Fruit fly (Drosophila melanogaster) whole organism, wandering third instar larva: ENCODE results near the gene CG31200.

Experiments
- Abd-B ChIP-seq: fragments of >200 bp; optimal IDR thresholded peaks from 2 replicates; lab custom pipeline; 2017; ENCODE audit warnings: missing biosample characterization, missing genetic modification characterization
- CG32264 ChIP-seq: fragments of 200-800 bp; sonication (Bioruptor generic); optimal IDR thresholded peaks from 2 replicates; lab custom pipeline; 2016; ENCODE audit warnings: missing biosample characterization, missing genetic modification characterization
- CG9705 ChIP-seq: fragments of 200-800 bp; sonication (Bioruptor generic); optimal IDR thresholded peaks from 2 replicates; lab custom pipeline; 2018; ENCODE audit warnings: missing biosample characterization, mild to moderate bottlenecking, missing genetic modification characterization
- CrebA ChIP-seq: fragments of 200-800 bp; sonication (Bioruptor generic); optimal IDR thresholded peaks from 2 replicates; lab custom pipeline; 2016; ENCODE audit warnings: missing biosample characterization, mild to moderate bottlenecking, missing genetic modification characterization, borderline replicate concordance
- Dfd ChIP-seq: fragments of >200 bp; optimal IDR thresholded peaks from 2 replicates; lab custom pipeline; 2017; ENCODE audit warnings: missing biosample characterization, missing genetic modification characterization
- Dif ChIP-seq: fragments of 200-275, 200-300 bp; sonication (Bioruptor generic); optimal IDR thresholded peaks from 2 replicates; lab custom pipeline; 2018; ENCODE audit warnings: missing biosample characterization, missing genetic modification characterization; ENCODE audit not compliant: partially characterized antibody
- GATAd ChIP-seq: sonication (Bioruptor generic); optimal IDR thresholded peaks from 2 replicates; lab custom pipeline; 2016; ENCODE audit warnings: missing biosample characterization, missing genetic modification characterization
- HLH106 ChIP-seq: fragments of 200-800 bp; optimal IDR thresholded peaks from 3 replicates; lab custom pipeline; 2019; ENCODE audit warnings: missing biosample characterization, mild to moderate bottlenecking, missing genetic modification characterization, moderate library complexity
- Hnf4 ChIP-seq: fragments of 200-800 bp; sonication (Bioruptor generic); optimal IDR thresholded peaks from 2 replicates; lab custom pipeline; 2016; ENCODE audit warnings: missing biosample characterization, mild to moderate bottlenecking, missing genetic modification characterization
- Hr78 ChIP-seq: fragments of >200 bp; optimal IDR thresholded peaks from 2 replicates; lab custom pipeline; 2017; ENCODE audit warnings: missing biosample characterization, missing genetic modification characterization
- Hr83 ChIP-seq: fragments of 200-300 bp; sonication (Bioruptor generic); optimal IDR thresholded peaks from 2 replicates; lab custom pipeline; 2016; ENCODE audit warnings: missing biosample characterization, mild to moderate bottlenecking, missing genetic modification characterization, moderate library complexity; ENCODE audit not compliant: poor library complexity, severe bottlenecking
- Jra ChIP-seq: sonication (Bioruptor generic); optimal IDR thresholded peaks from 2 replicates; lab custom pipeline; 2016; ENCODE audit warnings: missing biosample characterization, missing genetic modification characterization
- Mio ChIP-seq: sonication (Bioruptor generic); optimal IDR thresholded peaks from 2 replicates; lab custom pipeline; 2016; ENCODE audit warnings: missing biosample characterization, missing genetic modification characterization
- Myc ChIP-seq: fragments of >200 bp; optimal IDR thresholded peaks from 2 replicates; lab custom pipeline; 2017
- N ChIP-seq: fragments of >200 bp; optimal IDR thresholded peaks from 2 replicates; lab custom pipeline; 2018; ENCODE audit warnings: missing biosample characterization, missing external identifiers, missing genetic modification characterization
- OdsH ChIP-seq: fragments of 200-800 bp; sonication (Bioruptor generic); optimal IDR thresholded peaks from 2 replicates; lab custom pipeline; 2016; ENCODE audit warnings: missing biosample characterization, mild to moderate bottlenecking, missing genetic modification characterization
- Rel ChIP-seq, 2 experiments: fragments of 200-800 bp; sonication (Bioruptor generic) in 1 of 2; optimal IDR thresholded peaks; 2 replicates in 1 of 2; 3 replicates in 1 of 2; lab custom pipeline; 2016 to 2019; ENCODE audit warnings: mild to moderate bottlenecking in 2 of 2, missing biosample characterization in 2 of 2, missing genetic modification characterization in 2 of 2, moderate library complexity in 1 of 2
- Sp1 ChIP-seq: fragments of 200-800 bp; sonication (Bioruptor generic); optimal IDR thresholded peaks from 3 replicates; lab custom pipeline; 2019; ENCODE audit warnings: missing biosample characterization, mild to moderate bottlenecking, missing genetic modification characterization, moderate library complexity
- Vsx2 ChIP-seq: fragments of 200-300, 225-300 bp; sonication (Bioruptor generic); optimal IDR thresholded peaks from 2 replicates; lab custom pipeline; 2018; ENCODE audit warnings: missing biosample characterization, missing genetic modification characterization; ENCODE audit not compliant: partially characterized antibody
- br ChIP-seq: fragments of 200-800 bp; sonication (Bioruptor generic); optimal IDR thresholded peaks from 2 replicates; lab custom pipeline; 2016; ENCODE audit warnings: missing biosample characterization, missing genetic modification characterization
- brk ChIP-seq: fragments of 200-800 bp; sonication (Bioruptor generic); optimal IDR thresholded peaks from 2 replicates; lab custom pipeline; 2016; ENCODE audit warnings: missing biosample characterization, mild to moderate bottlenecking, missing genetic modification characterization
- dl ChIP-seq, 2 experiments: fragments of 175-275, 200-275 bp in 1 of 2; fragments of 200-275 bp in 1 of 2; sonication (Bioruptor generic); optimal IDR thresholded peaks; lab custom pipeline; 2018; ENCODE audit warnings: mild to moderate bottlenecking in 2 of 2, missing biosample characterization in 2 of 2, missing genetic modification characterization in 2 of 2, moderate library complexity in 2 of 2; ENCODE audit not compliant: partially characterized antibody in 2 of 2, insufficient read depth in 1 of 2
- dmrt93B ChIP-seq: fragments of 200-800 bp; sonication (Bioruptor generic); optimal IDR thresholded peaks from 2 replicates; lab custom pipeline; 2018; ENCODE audit warnings: missing biosample characterization, mild to moderate bottlenecking, missing genetic modification characterization
- dsf ChIP-seq: sonication (Bioruptor generic); optimal IDR thresholded peaks from 2 replicates; lab custom pipeline; 2016; ENCODE audit warnings: missing biosample characterization, missing genetic modification characterization, borderline replicate concordance
- ey ChIP-seq: fragments of 200-800 bp; sonication (Bioruptor generic); optimal IDR thresholded peaks from 2 replicates; lab custom pipeline; 2016; ENCODE audit warnings: missing biosample characterization, missing genetic modification characterization
- foxo ChIP-seq, 2 experiments: fragments of 200-800 bp; sonication (Bioruptor generic); optimal IDR thresholded peaks; 2 replicates in 1 of 2; 3 replicates in 1 of 2; lab custom pipeline; 2016 to 2017; ENCODE audit warnings: missing biosample characterization in 2 of 2, missing genetic modification characterization in 2 of 2
- fru ChIP-seq: fragments of 200-800 bp; sonication (Bioruptor generic); optimal IDR thresholded peaks from 3 replicates; lab custom pipeline; 2016; ENCODE audit warnings: missing biosample characterization, mild to moderate bottlenecking, missing genetic modification characterization
- h ChIP-seq: fragments of 200-800 bp; sonication (Bioruptor generic); optimal IDR thresholded peaks from 3 replicates; lab custom pipeline; 2016; ENCODE audit warnings: missing biosample characterization, mild to moderate bottlenecking, missing genetic modification characterization
- jim ChIP-seq: fragments of 175-275, 200-325 bp; sonication (Bioruptor generic); optimal IDR thresholded peaks from 2 replicates; lab custom pipeline; 2016; ENCODE audit warnings: missing biosample characterization, mild to moderate bottlenecking, missing genetic modification characterization
- lola ChIP-seq: fragments of >200 bp; optimal IDR thresholded peaks from 2 replicates; lab custom pipeline; 2017; ENCODE audit warnings: missing biosample characterization, missing genetic modification characterization
- pan ChIP-seq: fragments of >200 bp; optimal IDR thresholded peaks from 2 replicates; lab custom pipeline; 2017
- psq ChIP-seq: fragments of 200-800 bp; sonication (Bioruptor generic); optimal IDR thresholded peaks from 3 replicates; lab custom pipeline; 2017; ENCODE audit warnings: missing biosample characterization, mild to moderate bottlenecking, missing genetic modification characterization, moderate library complexity
- rgr ChIP-seq: fragments of 200-800 bp; sonication (Bioruptor generic); optimal IDR thresholded peaks from 3 replicates; lab custom pipeline; 2016; ENCODE audit warnings: missing biosample characterization, mild to moderate bottlenecking, missing genetic modification characterization
- sage ChIP-seq: fragments of 200-800 bp; sonication (Bioruptor generic); optimal IDR thresholded peaks from 2 replicates; lab custom pipeline; 2016; ENCODE audit warnings: missing biosample characterization, mild to moderate bottlenecking, missing genetic modification characterization
- sv ChIP-seq: fragments of 200-800 bp; sonication (Bioruptor generic); optimal IDR thresholded peaks from 3 replicates; lab custom pipeline; 2016; ENCODE audit warnings: missing biosample characterization, missing genetic modification characterization
- tai ChIP-seq: sonication (Bioruptor generic); optimal IDR thresholded peaks from 2 replicates; lab custom pipeline; 2016; ENCODE audit warnings: missing biosample characterization, missing genetic modification characterization
- usp ChIP-seq: fragments of >200 bp; optimal IDR thresholded peaks from 2 replicates; lab custom pipeline; 2017; ENCODE audit warnings: missing biosample characterization, missing genetic modification characterization
- woc ChIP-seq: sonication (Bioruptor generic); optimal IDR thresholded peaks from 2 replicates; lab custom pipeline; 2016; ENCODE audit warnings: missing biosample characterization, mild to moderate bottlenecking, missing genetic modification characterization

Gene CG31200

dm6 chr3R:20783714-20784435, 38.7 kb upstream of the CG31200 start:
- TF ChIP-seq OdsH (GFP tag; lab: Kevin White, UChicago) = peak; percentile 53
- TF ChIP-seq dl (GFP tag; optimal IDR thresholded peaks at IDR 0.05; lab: Kevin White, UChicago; ENCODE audit: insufficient read depth in 1 of 2, partially characterized antibody in 2 of 2) = peak in 1 of 2 experiments; percentile 35
- no peak for TF ChIP-seq Mio (GFP tag; lab: Kevin White, UChicago)
- peak; percentile 8 for TF ChIP-seq woc (GFP tag; lab: Kevin White, UChicago)
- TF ChIP-seq h (GFP tag; lab: Kevin White, UChicago) = peak; percentile 67
- TF ChIP-seq Hr78 (GFP tag; lab: Kevin White, UChicago) = peak; percentile 65
- TF ChIP-seq HLH106 (tag; lab: Kevin White, UChicago) = no peak
- peak; percentile 27 for TF ChIP-seq CG32264 (GFP tag; lab: Kevin White, UChicago)
- no peak for TF ChIP-seq dsf (GFP tag; lab: Kevin White, UChicago)
- TF ChIP-seq Hr83 = peak; percentile 81
- peak; percentile 15 for TF ChIP-seq Vsx2 (GFP tag; lab: Kevin White, UChicago)
- peak; percentile 93 for TF ChIP-seq psq (GFP tag; lab: Kevin White, UChicago)
- no peak for TF ChIP-seq pan (lab: Kevin White, UChicago)
- TF ChIP-seq Dif (GFP tag; lab: Kevin White, UChicago) = peak; percentile 68
- peak; percentile 65 for TF ChIP-seq rgr
- TF ChIP-seq tai (GFP tag; lab: Kevin White, UChicago) = peak; percentile 20
- peak; percentile 65 for TF ChIP-seq fru (GFP tag; lab: Kevin White, UChicago)
- no peak for TF ChIP-seq CG9705
- no peak for TF ChIP-seq usp
- peak; percentile 77 for TF ChIP-seq CrebA
- peak; percentile 86 for TF ChIP-seq N
- peak; percentile 56 for TF ChIP-seq Hnf4
- TF ChIP-seq dmrt93B = no peak
- peak; percentile 32 for TF ChIP-seq ey (GFP tag; lab: Kevin White, UChicago)
- peak; percentile 44 for TF ChIP-seq Jra (GFP tag; lab: Kevin White, UChicago)
- peak; percentile 43 for TF ChIP-seq jim
- no peak for TF ChIP-seq brk (GFP tag; lab: Kevin White, UChicago)
- TF ChIP-seq lola = no peak
- peak; percentile 43 for TF ChIP-seq sage (GFP tag; lab: Kevin White, UChicago)
- TF ChIP-seq Myc = no peak
- TF ChIP-seq Rel (GFP tag; optimal IDR thresholded peaks at IDR 0.05; lab: Kevin White, UChicago) = peak; percentile 24
- peak; percentile 72 for TF ChIP-seq Rel (tag; optimal IDR thresholded peaks at IDR 0.05; lab: Kevin White, UChicago)
- TF ChIP-seq Sp1 = peak; percentile 52
- TF ChIP-seq Abd-B (GFP tag; lab: Kevin White, UChicago) = peak; percentile 72
- peak; percentile 5 to 73 for TF ChIP-seq foxo (GFP tag; optimal IDR thresholded peaks at IDR 0.05; lab: Kevin White, UChicago)
- peak; percentile 27 for TF ChIP-seq GATAd (GFP tag; lab: Kevin White, UChicago)
- TF ChIP-seq sv (GFP tag; lab: Kevin White, UChicago) = no peak
- peak; percentile 52 for TF ChIP-seq br (GFP tag; lab: Kevin White, UChicago)
- TF ChIP-seq Dfd (GFP tag; lab: Kevin White, UChicago) = no peak

- TF ChIP-seq rgr (peak; percentile 19), brk (GFP tag; lab: Kevin White, UChicago) (peak; percentile 76), Sp1 (peak; percentile 36), CrebA (peak; percentile 92), CG32264 (GFP tag; lab: Kevin White, UChicago) (peak; percentile 61), br (GFP tag; lab: Kevin White, UChicago) (peak; percentile 43), sage (GFP tag; lab: Kevin White, UChicago) (peak; percentile 84), ey (GFP tag; lab: Kevin White, UChicago) (no peak), fru (GFP tag; lab: Kevin White, UChicago) (no peak), OdsH (GFP tag; lab: Kevin White, UChicago) (no peak), dl (GFP tag; optimal IDR thresholded peaks at IDR 0.05; lab: Kevin White, UChicago; ENCODE audit: insufficient read depth in 1 of 2, partially characterized antibody in 2 of 2) (peak; percentile 84 to 88), h (GFP tag; lab: Kevin White, UChicago) (peak; percentile 51), psq (GFP tag; lab: Kevin White, UChicago) (peak; percentile 79), foxo (GFP tag; optimal IDR thresholded peaks at IDR 0.05; lab: Kevin White, UChicago) (peak in 1 of 2 experiments; percentile 89), N (peak; percentile 25), tai (GFP tag; lab: Kevin White, UChicago) (no peak), Dif (GFP tag; lab: Kevin White, UChicago) (peak; percentile 95), HLH106 (tag; lab: Kevin White, UChicago) (peak; percentile 3), Vsx2 (GFP tag; lab: Kevin White, UChicago) (peak; percentile 85), Hr83 (peak; percentile 1), Jra (GFP tag; lab: Kevin White, UChicago) (peak; percentile 47), GATAd (GFP tag; lab: Kevin White, UChicago) (no peak), Rel (GFP tag; optimal IDR thresholded peaks at IDR 0.05; lab: Kevin White, UChicago) (peak; percentile 94), Rel (tag; optimal IDR thresholded peaks at IDR 0.05; lab: Kevin White, UChicago) (peak; percentile 65), dsf (GFP tag; lab: Kevin White, UChicago) (no peak)
These were observed 37.5 kb upstream of the CG31200 start for dm6 chr3R:20782655-20783105.
